Worm (Caenorhabditis elegans) whole organism, midembryonic: ENCODE data around the gene srlf-3.

Experiments used
- T22C8.4 ChIP-seq: fragments of 200-800 bp; sonication (Bioruptor generic); IDR thresholded peaks from 2 replicates; pipeline ENCODE4 v1.3.6; 2022; ENCODE audit warnings: missing genetic modification characterization, missing compliant biosample characterization
- cog-1 ChIP-seq: sonication (generic microtip); optimal IDR thresholded peaks from 2 replicates; lab custom pipeline; 2016; ENCODE audit warnings: missing genetic modification characterization, missing compliant biosample characterization
- flt-1 ChIP-seq: fragments of 200-800 bp; sonication (Bioruptor generic); IDR thresholded peaks from 2 replicates; pipeline ENCODE4 v1.3.6; 2022; ENCODE audit warnings: missing genetic modification characterization, missing compliant biosample characterization
- med-1 ChIP-seq: sonication (generic microtip); optimal IDR thresholded peaks from 2 replicates; lab custom pipeline; 2017; ENCODE audit warnings: missing genetic modification characterization, mild to moderate bottlenecking, missing compliant biosample characterization, antibody characterized with exemption, missing genetic modification reagents; ENCODE audit not compliant: insufficient read depth
- ref-1 ChIP-seq: fragments of 200-800 bp; sonication (Bioruptor generic); conservative IDR thresholded peaks from 2 replicates; pipeline ENCODE4 v1.3.6; 2022; ENCODE audit warnings: missing genetic modification reagents, missing genetic modification characterization, missing compliant biosample characterization

DNA sequence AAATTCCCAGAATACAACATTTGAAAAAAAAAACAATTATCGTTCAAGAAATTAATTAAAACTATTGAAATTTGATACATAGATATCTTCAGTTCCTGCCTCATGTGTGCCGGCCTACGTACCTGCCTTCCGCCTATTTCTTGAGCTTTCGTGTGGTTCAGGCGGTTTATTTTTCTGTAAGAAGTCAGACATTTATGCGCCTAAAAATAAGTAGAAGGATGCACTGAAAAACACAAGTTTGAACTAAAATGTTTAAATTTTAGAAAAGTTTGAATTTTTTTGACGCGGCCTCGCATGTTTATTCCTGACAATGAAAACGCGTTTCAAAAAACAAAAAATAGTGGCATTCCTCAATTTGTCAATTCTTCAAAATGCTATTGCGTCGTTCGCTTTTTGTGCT, 13.5 kb upstream of the srlf-3 start, which contains the start of gene C28C12.11:
- no peak for TF ChIP-seq cog-1 (tag; lab: Kevin White, UChicago)
- no peak for TF ChIP-seq flt-1 (GFP tag; lab: Robert Waterston, UW)
- no peak for TF ChIP-seq ref-1 (GFP tag; lab: Robert Waterston, UW)
- TF ChIP-seq T22C8.4, result no peak
- TF ChIP-seq med-1, result no peak
